Worm (Caenorhabditis elegans) whole organism, late embryonic: ENCODE data around the gene abhd-14.

Experiments used
- K09A11.1 ChIP-seq: sonication (generic microtip); optimal IDR thresholded peaks from 2 replicates; lab custom pipeline; 2017; ENCODE audit warnings: antibody characterized with exemption, mild to moderate bottlenecking, missing genetic modification characterization, missing compliant biosample characterization; ENCODE audit not compliant: insufficient read depth
- ama-1 ChIP-seq: fragments of 150-350 bp; optimal IDR thresholded peaks from 2 replicates; lab custom pipeline; 2014
- ceh-48 ChIP-seq: sonication (generic microtip); optimal IDR thresholded peaks from 2 replicates; lab custom pipeline; 2016; ENCODE audit warnings: missing genetic modification characterization, inconsistent platforms, missing compliant biosample characterization
- elt-4 ChIP-seq: sonication (generic microtip); optimal IDR thresholded peaks from 2 replicates; lab custom pipeline; 2016; ENCODE audit warnings: missing genetic modification characterization, missing compliant biosample characterization
- fkh-10 ChIP-seq: fragments of 150-350 bp; optimal IDR thresholded peaks from 2 replicates; lab custom pipeline; 2014; ENCODE audit warnings: missing biosample characterization, missing genetic modification reagents, missing genetic modification characterization
- hlh-15 ChIP-seq: sonication (generic microtip); optimal IDR thresholded peaks from 2 replicates; lab custom pipeline; 2016; ENCODE audit warnings: missing genetic modification characterization, missing compliant biosample characterization
- nhr-11 ChIP-seq: fragments of 150-350 bp; optimal IDR thresholded peaks from 2 replicates; lab custom pipeline; 2014; ENCODE audit warnings: missing biosample characterization, missing genetic modification characterization
- odd-2 ChIP-seq: sonication (generic microtip); optimal IDR thresholded peaks from 2 replicates; lab custom pipeline; 2017; ENCODE audit warnings: antibody characterized with exemption, mild to moderate bottlenecking, missing genetic modification characterization, missing compliant biosample characterization
- rnt-1 ChIP-seq: sonication (generic microtip); optimal IDR thresholded peaks from 2 replicates; lab custom pipeline; 2016; ENCODE audit warnings: missing genetic modification characterization, missing compliant biosample characterization
- sox-2 ChIP-seq: fragments of 200-800 bp; sonication (Bioruptor generic); IDR thresholded peaks from 2 replicates; pipeline ENCODE4 v1.3.6; 2022; ENCODE audit warnings: missing genetic modification reagents, missing genetic modification characterization, missing compliant biosample characterization

DNA sequence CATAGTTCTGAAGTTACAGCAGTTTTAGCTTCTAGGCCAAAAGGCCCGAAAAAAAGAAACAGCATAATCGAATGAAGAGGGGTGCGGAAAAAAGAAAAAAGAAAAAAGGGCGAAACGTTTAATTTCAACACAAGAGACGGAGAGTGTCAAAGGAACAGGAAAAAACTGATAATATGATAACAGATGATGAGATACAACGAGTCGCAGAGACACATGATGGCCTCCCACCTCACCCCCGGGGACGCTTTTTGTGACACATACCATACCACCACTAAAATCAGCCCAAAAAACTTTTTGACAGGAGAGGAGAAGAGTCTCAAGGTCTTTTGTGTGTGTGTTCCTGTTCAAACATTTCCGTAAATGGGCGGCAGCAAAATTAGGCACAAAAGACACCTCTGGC is 5.3 kb upstream of the abhd-14 start:
- TF ChIP-seq nhr-11 (tag; lab: Kevin White, UChicago), result no peak
- no peak for TF ChIP-seq fkh-10 (GFP tag; lab: Kevin White, UChicago)
- TF ChIP-seq ama-1 (lab: Kevin White, UChicago), result no peak
- no peak for TF ChIP-seq elt-4
- no peak for TF ChIP-seq K09A11.1 (tag; lab: Kevin White, UChicago)
- no peak for TF ChIP-seq hlh-15
- no peak for TF ChIP-seq rnt-1
- TF ChIP-seq odd-2 (tag; lab: Kevin White, UChicago), result no peak
- no peak for TF ChIP-seq sox-2 (GFP tag; lab: Robert Waterston, UW)
- TF ChIP-seq ceh-48 (tag; lab: Kevin White, UChicago), result no peak
